Worm (Caenorhabditis elegans): ENCODE measurements around the gene W04G3.13.

DNA sequence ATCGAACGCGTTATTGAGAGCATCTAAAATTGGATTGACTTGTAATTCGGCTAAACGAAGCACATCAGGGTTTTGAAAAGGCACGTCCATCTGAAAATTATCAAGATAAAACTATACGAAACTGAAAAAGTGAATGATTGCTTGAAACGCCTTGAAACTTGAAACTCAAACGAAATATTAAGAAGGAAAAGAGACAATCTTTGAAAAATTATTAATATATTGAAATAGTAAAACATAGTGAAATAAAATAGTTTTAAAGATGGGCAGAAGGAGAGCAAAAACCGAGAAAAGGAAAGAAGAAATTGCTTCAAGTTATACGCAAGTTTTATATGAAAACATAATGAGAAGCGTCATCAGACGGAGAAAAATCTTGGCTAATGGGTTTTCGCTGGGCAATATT, 18.5 kb upstream of the W04G3.13 start, which contains the start of gene W02H3.3:
- no peak for TF ChIP-seq snpc-4 (tag; optimal IDR thresholded peaks at IDR 0.05)
- no peak for TF ChIP-seq nhr-77 (tag; optimal IDR thresholded peaks at IDR 0.05)
- TF ChIP-seq unc-39 (tag; optimal IDR thresholded peaks at IDR 0.05): no peak
- no peak for TF ChIP-seq zag-1 (tag; optimal IDR thresholded peaks at IDR 0.05)
- TF ChIP-seq ztf-11 (tag; optimal IDR thresholded peaks at IDR 0.05): no peak
- no peak for TF ChIP-seq jun-1 (tag; optimal IDR thresholded peaks at IDR 0.05)
- TF ChIP-seq elt-1 (tag; optimal IDR thresholded peaks at IDR 0.05): no peak
- no peak for TF ChIP-seq egl-27 (tag; optimal IDR thresholded peaks at IDR 0.05)

All from whole organism, L3 larva.